Worm (Caenorhabditis elegans) whole organism, L1 larva: ENCODE data around the gene B0507.7.

ENCODE experiments used
- ceh-82 ChIP-seq, 3 experiments: fragments of 150-350 bp in 1 of 3; sonication (generic microtip) in 2 of 3; optimal IDR thresholded peaks; 2 replicates each; lab custom pipeline; 2014 to 2017; ENCODE audit warnings: missing biosample characterization in 3 of 3, missing genetic modification characterization in 3 of 3
- elt-3 ChIP-seq, 6 experiments: fragments of 150-350 bp in 1 of 6; sonication (generic microtip); optimal IDR thresholded peaks; 2 replicates each; lab custom pipeline; 2017 to 2018; ENCODE audit warnings: missing biosample characterization in 6 of 6, missing genetic modification characterization in 6 of 6, inconsistent platforms in 1 of 6
- lin-13 ChIP-seq: fragments of 150-350 bp; optimal IDR thresholded peaks from 2 replicates; lab custom pipeline; 2014; ENCODE audit warnings: missing biosample characterization, missing genetic modification reagents, missing genetic modification characterization
- lin-39 ChIP-seq: fragments of 150-350 bp; optimal IDR thresholded peaks from 2 replicates; lab custom pipeline; 2014; ENCODE audit warnings: missing biosample characterization, missing genetic modification reagents, missing genetic modification characterization
- lsy-2 ChIP-seq, 2 experiments: fragments of 150-350 bp; optimal IDR thresholded peaks; 2 replicates each; lab custom pipeline; 2014; ENCODE audit warnings: missing biosample characterization in 2 of 2, missing genetic modification characterization in 2 of 2
- mab-9 ChIP-seq: fragments of 200-800 bp; sonication (Bioruptor generic); IDR thresholded peaks from 2 replicates; pipeline ENCODE4 v1.3.6; 2022; ENCODE audit warnings: missing genetic modification reagents, missing genetic modification characterization, missing compliant biosample characterization
- nhr-12 ChIP-seq: sonication (generic microtip); optimal IDR thresholded peaks from 2 replicates; lab custom pipeline; 2017; ENCODE audit warnings: missing biosample characterization, missing genetic modification characterization
- pag-3 ChIP-seq: sonication (generic microtip); optimal IDR thresholded peaks from 2 replicates; lab custom pipeline; 2017; ENCODE audit warnings: missing genetic modification characterization, mild to moderate bottlenecking, missing compliant biosample characterization, antibody characterized with exemption, borderline replicate concordance; ENCODE audit not compliant: insufficient read depth
- skn-1 ChIP-seq: fragments of 150-350 bp; optimal IDR thresholded peaks from 2 replicates; lab custom pipeline; 2014; ENCODE audit warnings: missing biosample characterization, missing genetic modification characterization
- snpc-4 ChIP-seq: fragments of 150-350 bp; optimal IDR thresholded peaks from 2 replicates; lab custom pipeline; 2014; ENCODE audit warnings: missing biosample characterization, missing genetic modification characterization
- ztf-11 ChIP-seq, 2 experiments: sonication (generic microtip); optimal IDR thresholded peaks; 2 replicates each; lab custom pipeline; 2016 to 2017; ENCODE audit warnings: missing genetic modification characterization in 2 of 2, missing biosample characterization in 1 of 2, missing compliant biosample characterization in 1 of 2

DNA sequence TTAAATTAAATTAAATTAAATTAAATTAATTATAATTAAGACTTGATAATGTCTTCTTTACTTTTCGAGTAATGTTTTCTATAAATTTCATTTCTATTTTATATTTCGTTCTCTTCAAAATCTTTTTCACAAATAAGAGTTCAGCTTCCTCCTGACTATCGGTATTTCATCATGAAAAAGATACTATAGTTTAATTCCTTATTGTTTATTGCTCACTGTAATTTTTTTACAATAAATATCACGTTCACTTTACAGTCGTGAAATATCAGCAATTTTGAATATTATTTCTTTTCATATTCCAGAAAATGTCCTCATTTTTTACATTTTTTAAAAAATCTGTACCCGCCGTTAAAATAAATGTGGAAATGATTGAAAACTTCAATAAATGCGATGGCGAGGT is 22.1 kb downstream of the B0507.7 start, which contains the start of gene ZC196.3:
- no peak for TF ChIP-seq ceh-82 (tag; optimal IDR thresholded peaks at IDR 0.05; lab: Kevin White, UChicago)
- TF ChIP-seq lin-13 (GFP tag; lab: Kevin White, UChicago) = no peak
- no peak for TF ChIP-seq snpc-4 (tag; lab: Kevin White, UChicago)
- TF ChIP-seq skn-1 (tag; lab: Kevin White, UChicago) = no peak
- no peak for TF ChIP-seq ztf-11 (tag; optimal IDR thresholded peaks at IDR 0.05; lab: Kevin White, UChicago)
- TF ChIP-seq nhr-12 (tag; lab: Kevin White, UChicago) = no peak
- no peak for TF ChIP-seq mab-9 (GFP tag; lab: Robert Waterston, UW)
- no peak for TF ChIP-seq pag-3 (tag; lab: Kevin White, UChicago)
- no peak for TF ChIP-seq lin-39 (tag; lab: Kevin White, UChicago)
- no peak for TF ChIP-seq elt-3 (tag; optimal IDR thresholded peaks at IDR 0.05; lab: Kevin White, UChicago)
- no peak for TF ChIP-seq lsy-2 (tag; optimal IDR thresholded peaks at IDR 0.05; lab: Kevin White, UChicago)
